Fruit fly (Drosophila melanogaster) whole organism, embryonic: ENCODE results near the gene Mondo.

ENCODE experiments used
- Aef1 ChIP-seq: fragments of 200-800 bp; sonication (Bioruptor generic); IDR thresholded peaks from 3 replicates; pipeline ENCODE4 v1.3.6; 2022; ENCODE audit warnings: missing biosample characterization, missing genetic modification characterization
- CG10147 ChIP-seq: fragments of 200-800 bp; sonication (Bioruptor generic); optimal IDR thresholded peaks from 2 replicates; lab custom pipeline; 2019; ENCODE audit warnings: missing biosample characterization, mild to moderate bottlenecking, missing genetic modification characterization, moderate library complexity
- CG10209 ChIP-seq: fragments of 200-800 bp; sonication (Bioruptor generic); optimal IDR thresholded peaks from 3 replicates; lab custom pipeline; 2017; ENCODE audit warnings: missing biosample characterization, mild to moderate bottlenecking, missing genetic modification characterization, missing genetic modification reagents
- CG10321 ChIP-seq: fragments of 200-800 bp; sonication (Bioruptor generic); IDR thresholded peaks from 2 replicates; pipeline ENCODE4 v1.3.6; 2022; ENCODE audit warnings: missing biosample characterization, missing genetic modification characterization
- CG10366 ChIP-seq: fragments of 200-800 bp; sonication (Bioruptor generic); IDR thresholded peaks from 2 replicates; pipeline ENCODE4 v1.3.6; 2022; ENCODE audit warnings: missing biosample characterization, missing genetic modification characterization
- CG10431 ChIP-seq: fragments of 200-800 bp; sonication (Bioruptor generic); optimal IDR thresholded peaks from 3 replicates; lab custom pipeline; 2018; ENCODE audit warnings: missing biosample characterization, mild to moderate bottlenecking, missing genetic modification characterization
- CG10565 ChIP-seq: fragments of 200-800 bp; sonication (Bioruptor generic); optimal IDR thresholded peaks from 3 replicates; lab custom pipeline; 2016; ENCODE audit warnings: missing biosample characterization, mild to moderate bottlenecking, missing genetic modification characterization
- CG11504 ChIP-seq: fragments of 200-800 bp; sonication (Bioruptor generic); optimal IDR thresholded peaks from 3 replicates; lab custom pipeline; 2019; ENCODE audit warnings: missing biosample characterization, mild to moderate bottlenecking, missing genetic modification characterization, moderate library complexity
- CG12299 ChIP-seq: fragments of 200-800 bp; sonication (Bioruptor generic); optimal IDR thresholded peaks from 2 replicates; lab custom pipeline; 2018; ENCODE audit warnings: missing biosample characterization, mild to moderate bottlenecking, missing genetic modification characterization
- CG15073 ChIP-seq: fragments of 200-800 bp; sonication (Bioruptor generic); optimal IDR thresholded peaks from 2 replicates; lab custom pipeline; 2016; ENCODE audit warnings: missing biosample characterization, missing genetic modification characterization
- CG15601 ChIP-seq: fragments of 200-800 bp; sonication (Bioruptor generic); optimal IDR thresholded peaks from 3 replicates; lab custom pipeline; 2019; ENCODE audit warnings: missing biosample characterization, mild to moderate bottlenecking, missing genetic modification characterization, moderate library complexity
- CG2116 ChIP-seq: fragments of 200-800 bp; sonication (Bioruptor generic); optimal IDR thresholded peaks from 3 replicates; lab custom pipeline; 2018; ENCODE audit warnings: missing biosample characterization, mild to moderate bottlenecking, missing genetic modification characterization
- CG2202 ChIP-seq: fragments of 200-800 bp; sonication (Bioruptor generic); optimal IDR thresholded peaks from 2 replicates; lab custom pipeline; 2018; ENCODE audit warnings: missing biosample characterization, mild to moderate bottlenecking, missing genetic modification characterization
- CG31365 ChIP-seq: fragments of 200-800 bp; sonication (Bioruptor generic); optimal IDR thresholded peaks from 2 replicates; lab custom pipeline; 2018; ENCODE audit warnings: missing biosample characterization, mild to moderate bottlenecking, missing genetic modification characterization
- CG34376 ChIP-seq: fragments of 200-800 bp; sonication (Bioruptor generic); optimal IDR thresholded peaks from 2 replicates; lab custom pipeline; 2018; ENCODE audit warnings: missing biosample characterization, mild to moderate bottlenecking, missing genetic modification characterization
- CG34422 ChIP-seq: fragments of 200-800 bp; sonication (Bioruptor generic); IDR thresholded peaks from 3 replicates; pipeline ENCODE4 v1.3.6; 2022; ENCODE audit warnings: missing biosample characterization, missing genetic modification characterization
- CG4707 ChIP-seq: fragments of 200-800 bp; sonication (Bioruptor generic); optimal IDR thresholded peaks from 2 replicates; lab custom pipeline; 2018; ENCODE audit warnings: missing biosample characterization, mild to moderate bottlenecking, missing genetic modification characterization, moderate library complexity
- CG5953 ChIP-seq: fragments of 200-800 bp; sonication (Bioruptor generic); IDR thresholded peaks from 2 replicates; pipeline ENCODE4 v1.3.6; 2022; ENCODE audit warnings: missing biosample characterization, missing genetic modification characterization
- CG7928 ChIP-seq: fragments of 200-800 bp; sonication (Bioruptor generic); optimal IDR thresholded peaks from 2 replicates; lab custom pipeline; 2017; ENCODE audit warnings: missing biosample characterization, mild to moderate bottlenecking, missing genetic modification characterization
- CG9609 ChIP-seq: fragments of 200-800 bp; sonication (Bioruptor generic); optimal IDR thresholded peaks from 3 replicates; lab custom pipeline; 2016; ENCODE audit warnings: missing biosample characterization, missing genetic modification characterization
- CG9727 ChIP-seq: fragments of 200-800 bp; sonication (Bioruptor generic); optimal IDR thresholded peaks from 3 replicates; lab custom pipeline; 2017; ENCODE audit warnings: missing biosample characterization, mild to moderate bottlenecking, missing genetic modification characterization
- CG9797 ChIP-seq: fragments of 200-800 bp; sonication (Bioruptor generic); optimal IDR thresholded peaks from 3 replicates; lab custom pipeline; 2018; ENCODE audit warnings: missing biosample characterization, mild to moderate bottlenecking, missing genetic modification characterization
- Dad ChIP-seq: fragments of 200-800 bp; sonication (Bioruptor generic); optimal IDR thresholded peaks from 3 replicates; lab custom pipeline; 2016; ENCODE audit warnings: missing biosample characterization, missing genetic modification characterization
- Dp ChIP-seq: fragments of 200-800 bp; sonication (Bioruptor generic); optimal IDR thresholded peaks from 2 replicates; lab custom pipeline; 2018; ENCODE audit warnings: missing biosample characterization, mild to moderate bottlenecking, missing genetic modification characterization, moderate library complexity
- Dref ChIP-seq: fragments of 200-800 bp; sonication (Bioruptor generic); IDR thresholded peaks from 2 replicates; pipeline ENCODE4 v1.3.6; 2022; ENCODE audit warnings: missing biosample characterization, missing genetic modification characterization
- HLHmδ ChIP-seq: fragments of 200-800 bp; sonication (Bioruptor generic); optimal IDR thresholded peaks from 2 replicates; lab custom pipeline; 2018; ENCODE audit warnings: missing biosample characterization, mild to moderate bottlenecking, missing genetic modification characterization, moderate library complexity
- Hmx ChIP-seq: fragments of 200-800 bp; sonication (Bioruptor generic); optimal IDR thresholded peaks from 2 replicates; lab custom pipeline; 2016; ENCODE audit warnings: missing biosample characterization, missing genetic modification characterization
- Lhr ChIP-seq: fragments of 200-800 bp; sonication (Bioruptor generic); optimal IDR thresholded peaks from 3 replicates; lab custom pipeline; 2017; ENCODE audit warnings: mild to moderate bottlenecking, missing biosample characterization, missing genetic modification reagents, missing genetic modification characterization
- Meics ChIP-seq: fragments of 200-800 bp; sonication (Bioruptor generic); optimal IDR thresholded peaks from 2 replicates; lab custom pipeline; 2017; ENCODE audit warnings: missing biosample characterization, mild to moderate bottlenecking, missing genetic modification characterization
- Mrtf ChIP-seq: fragments of 200-800 bp; sonication (Bioruptor generic); IDR thresholded peaks from 3 replicates; pipeline ENCODE4 v1.3.6; 2022; ENCODE audit warnings: missing biosample characterization, missing genetic modification characterization
- Ravus ChIP-seq: fragments of 200-800 bp; sonication (Bioruptor generic); IDR thresholded peaks from 2 replicates; pipeline ENCODE4 v1.3.6; 2022; ENCODE audit warnings: missing biosample characterization, missing genetic modification characterization
- Rfx ChIP-seq: fragments of 200-800 bp; sonication (Bioruptor generic); IDR thresholded peaks from 2 replicates; pipeline ENCODE4 v1.3.6; 2022; ENCODE audit warnings: missing biosample characterization, missing genetic modification characterization
- Rx ChIP-seq: fragments of 200-800 bp; sonication (Bioruptor generic); IDR thresholded peaks from 2 replicates; pipeline ENCODE4 v1.3.6; 2022; ENCODE audit warnings: missing biosample characterization, missing genetic modification characterization
- Xrp1 ChIP-seq: fragments of 200-800 bp; sonication (Bioruptor generic); IDR thresholded peaks from 2 replicates; pipeline ENCODE4 v1.3.6; 2022; ENCODE audit warnings: missing biosample characterization, missing genetic modification characterization
- YL-1 ChIP-seq: fragments of 200-800 bp; sonication (Bioruptor generic); optimal IDR thresholded peaks from 3 replicates; lab custom pipeline; 2017; ENCODE audit warnings: missing biosample characterization, mild to moderate bottlenecking, missing genetic modification characterization
- chif ChIP-seq, 2 experiments: fragments of 200-800 bp; sonication (Bioruptor generic); optimal IDR thresholded peaks; 3 replicates each; lab custom pipeline; 2016; ENCODE audit warnings: missing biosample characterization in 2 of 2, missing genetic modification characterization in 2 of 2
- crol ChIP-seq: fragments of 200-800 bp; sonication (Bioruptor generic); IDR thresholded peaks from 2 replicates; pipeline ENCODE4 v1.3.6; 2022; ENCODE audit warnings: missing biosample characterization, missing genetic modification characterization
- dpn ChIP-seq, 2 experiments: fragments of 200-800 bp; sonication (Bioruptor generic); optimal IDR thresholded peaks; 3 replicates each; lab custom pipeline; 2016; ENCODE audit warnings: missing biosample characterization in 2 of 2, missing genetic modification characterization in 2 of 2
- ems ChIP-seq: fragments of 200-800 bp; sonication (Bioruptor generic); optimal IDR thresholded peaks from 3 replicates; lab custom pipeline; 2016; ENCODE audit warnings: missing biosample characterization, missing genetic modification characterization
- exex ChIP-seq: fragments of 200-800 bp; sonication (Bioruptor generic); optimal IDR thresholded peaks from 4 replicates; lab custom pipeline; 2018; ENCODE audit warnings: missing biosample characterization, mild to moderate bottlenecking, missing genetic modification characterization, moderate library complexity
- hbn ChIP-seq: fragments of 200-800 bp; sonication (Bioruptor generic); IDR thresholded peaks from 2 replicates; pipeline ENCODE4 v1.3.6; 2022; ENCODE audit warnings: missing biosample characterization, missing genetic modification characterization; ENCODE audit not compliant: partially characterized antibody
- kni ChIP-seq: fragments of 200-800 bp; sonication (Bioruptor generic); optimal IDR thresholded peaks from 3 replicates; lab custom pipeline; 2017; ENCODE audit warnings: mild to moderate bottlenecking, missing biosample characterization, missing genetic modification reagents, missing genetic modification characterization
- lov ChIP-seq, 2 experiments: fragments of 200-800 bp in 1 of 2; fragments of >200 bp in 1 of 2; sonication (Bioruptor generic) in 1 of 2; IDR thresholded peaks in 1 of 2; optimal IDR thresholded peaks in 1 of 2; 2 replicates in 1 of 2; 3 replicates in 1 of 2; pipeline versions ENCODE4 v1.3.6 to Lab custom; 2017 to 2022; ENCODE audit warnings: missing biosample characterization in 1 of 2, missing genetic modification characterization in 1 of 2
- mirr ChIP-seq: fragments of 200-800 bp; sonication (Bioruptor generic); optimal IDR thresholded peaks from 3 replicates; lab custom pipeline; 2018; ENCODE audit warnings: missing biosample characterization, mild to moderate bottlenecking, missing genetic modification characterization
- nerfin-1 ChIP-seq: fragments of 200-800 bp; sonication (Bioruptor generic); optimal IDR thresholded peaks from 3 replicates; lab custom pipeline; 2019; ENCODE audit warnings: missing biosample characterization, mild to moderate bottlenecking, missing genetic modification characterization, moderate library complexity
- pros ChIP-seq: fragments of 200-800 bp; sonication (Bioruptor generic); optimal IDR thresholded peaks from 3 replicates; lab custom pipeline; 2019; ENCODE audit warnings: missing biosample characterization, mild to moderate bottlenecking, missing genetic modification characterization, moderate library complexity
- pum ChIP-seq: fragments of 200-800 bp; sonication (Bioruptor generic); optimal IDR thresholded peaks from 2 replicates; lab custom pipeline; 2016; ENCODE audit warnings: missing biosample characterization, missing genetic modification characterization
- sim ChIP-seq: fragments of 200-800 bp; sonication (Bioruptor generic); IDR thresholded peaks from 2 replicates; pipeline ENCODE4 v1.3.6; 2022; ENCODE audit warnings: missing biosample characterization, missing genetic modification characterization
- sisA ChIP-seq: fragments of 200-800 bp; sonication (Bioruptor generic); IDR thresholded peaks from 2 replicates; pipeline ENCODE4 v1.3.6; 2022; ENCODE audit warnings: missing biosample characterization, missing genetic modification characterization
- stwl ChIP-seq: fragments of 200-800 bp; sonication (Bioruptor generic); optimal IDR thresholded peaks from 3 replicates; lab custom pipeline; 2018; ENCODE audit warnings: missing biosample characterization, mild to moderate bottlenecking, missing genetic modification characterization, moderate library complexity
- zen ChIP-seq: fragments of 200-800 bp; sonication (Bioruptor generic); optimal IDR thresholded peaks from 3 replicates; lab custom pipeline; 2018; ENCODE audit warnings: missing biosample characterization, mild to moderate bottlenecking, missing genetic modification characterization, moderate library complexity

Gene Mondo

DNA sequence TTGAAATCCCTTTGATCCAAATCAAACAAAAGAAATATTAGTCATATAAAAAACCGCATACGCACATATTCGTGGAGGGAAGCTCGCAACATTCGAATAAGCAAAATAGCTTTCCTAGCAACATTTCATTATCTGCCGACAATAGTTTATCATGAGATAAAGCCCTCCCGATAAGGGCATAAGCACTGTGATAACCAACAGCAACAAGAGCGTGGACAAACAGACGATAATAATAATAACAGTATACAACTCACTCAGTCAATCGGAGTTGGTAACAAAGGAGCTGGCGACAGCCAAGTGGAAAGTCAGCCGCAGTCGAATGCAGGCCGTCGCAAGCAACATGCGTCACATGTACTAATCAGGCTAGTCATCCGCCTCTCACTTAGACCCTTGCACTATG lies 19.5 kb upstream of the Mondo start (continued):
- no peak for TF ChIP-seq crol (GFP tag; lab: Robert Waterston, UW)
- no peak for TF ChIP-seq Ravus (GFP tag; lab: Robert Waterston, UW)
- TF ChIP-seq zen (tag; lab: Kevin White, UChicago) = no peak
- no peak for TF ChIP-seq sisA (GFP tag; lab: Robert Waterston, UW)
- no peak for TF ChIP-seq lov (optimal IDR thresholded peaks at IDR 0.05; lab: Kevin White, UChicago)
- TF ChIP-seq lov (GFP tag; IDR thresholded peaks at IDR 0.05; lab: Robert Waterston, UW) = no peak
- no peak for TF ChIP-seq Hmx
- no peak for TF ChIP-seq CG2202
- TF ChIP-seq CG9609 (GFP tag; lab: Kevin White, UChicago) = no peak
- TF ChIP-seq Xrp1 (GFP tag; lab: Robert Waterston, UW) = no peak
- TF ChIP-seq ems = no peak
- TF ChIP-seq Rfx (GFP tag; lab: Robert Waterston, UW) = no peak
- TF ChIP-seq CG12299 (tag; lab: Kevin White, UChicago) = no peak
- TF ChIP-seq YL-1 (GFP tag; lab: Kevin White, UChicago) = no peak
- no peak for TF ChIP-seq Lhr (GFP tag; lab: Kevin White, UChicago)
- no peak for TF ChIP-seq dpn (GFP tag; optimal IDR thresholded peaks at IDR 0.05; lab: Kevin White, UChicago)
- peak; percentile 3 for TF ChIP-seq Meics (GFP tag; lab: Kevin White, UChicago)
- TF ChIP-seq pros (GFP tag; lab: Kevin White, UChicago) = peak; percentile 46
- TF ChIP-seq nerfin-1 = peak; percentile 22
- TF ChIP-seq CG15073 (GFP tag; lab: Kevin White, UChicago) = no peak
- no peak for TF ChIP-seq HLHmδ (GFP tag; lab: Kevin White, UChicago)
- TF ChIP-seq CG4707 (GFP tag; lab: Kevin White, UChicago) = peak; percentile 58
- TF ChIP-seq CG10209 (GFP tag; lab: Kevin White, UChicago) = no peak
- no peak for TF ChIP-seq hbn
- TF ChIP-seq CG15601 (tag; lab: Kevin White, UChicago) = peak; percentile 5
- no peak for TF ChIP-seq CG10147 (GFP tag; lab: Kevin White, UChicago)
- TF ChIP-seq exex = peak; percentile 23
- no peak for TF ChIP-seq CG10321
- TF ChIP-seq sim (GFP tag; lab: Robert Waterston, UW) = no peak
- TF ChIP-seq CG9797 = no peak
- no peak for TF ChIP-seq CG9727 (GFP tag; lab: Kevin White, UChicago)
- peak; percentile 3 for TF ChIP-seq CG34376
- TF ChIP-seq mirr (GFP tag; lab: Kevin White, UChicago) = peak; percentile 43
- no peak for TF ChIP-seq CG31365 (tag; lab: Kevin White, UChicago)
- no peak for TF ChIP-seq Mrtf (GFP tag; lab: Robert Waterston, UW)
- TF ChIP-seq Rx (GFP tag; lab: Robert Waterston, UW) = no peak
- no peak for TF ChIP-seq CG10431
- TF ChIP-seq CG7928 = no peak
- no peak for TF ChIP-seq Dp (GFP tag; lab: Kevin White, UChicago)
- no peak for TF ChIP-seq CG5953 (GFP tag; lab: Robert Waterston, UW)
- no peak for TF ChIP-seq chif (GFP tag; optimal IDR thresholded peaks at IDR 0.05; lab: Kevin White, UChicago)
- no peak for TF ChIP-seq pum
- no peak for TF ChIP-seq Dref (GFP tag; lab: Robert Waterston, UW)
- no peak for TF ChIP-seq Dad (GFP tag; lab: Kevin White, UChicago)
- no peak for TF ChIP-seq CG2116 (GFP tag; lab: Kevin White, UChicago)
- no peak for TF ChIP-seq CG10565
- TF ChIP-seq CG34422 (GFP tag; lab: Robert Waterston, UW) = no peak
- peak; percentile 96 for TF ChIP-seq CG11504 (tag; lab: Kevin White, UChicago)
- no peak for TF ChIP-seq Aef1 (GFP tag; lab: Robert Waterston, UW)
- no peak for TF ChIP-seq kni (GFP tag; lab: Kevin White, UChicago)
- no peak for TF ChIP-seq stwl (tag; lab: Kevin White, UChicago)
- TF ChIP-seq CG10366 = no peak
